Worm (Caenorhabditis elegans) whole organism, midembryonic: ENCODE data around the gene lron-10.

Source experiments
- T22C8.4 ChIP-seq: fragments of 200-800 bp; sonication (Bioruptor generic); IDR thresholded peaks from 2 replicates; pipeline ENCODE4 v1.3.6; 2022; ENCODE audit warnings: missing genetic modification characterization, missing compliant biosample characterization
- cog-1 ChIP-seq: sonication (generic microtip); optimal IDR thresholded peaks from 2 replicates; lab custom pipeline; 2016; ENCODE audit warnings: missing genetic modification characterization, missing compliant biosample characterization
- flt-1 ChIP-seq: fragments of 200-800 bp; sonication (Bioruptor generic); IDR thresholded peaks from 2 replicates; pipeline ENCODE4 v1.3.6; 2022; ENCODE audit warnings: missing genetic modification characterization, missing compliant biosample characterization
- klf-2 ChIP-seq: fragments of 200-800 bp; sonication (Bioruptor generic); conservative IDR thresholded peaks from 2 replicates; pipeline ENCODE4 v1.3.6; 2022; ENCODE audit warnings: missing genetic modification reagents, missing genetic modification characterization, missing compliant biosample characterization
- med-1 ChIP-seq: sonication (generic microtip); optimal IDR thresholded peaks from 2 replicates; lab custom pipeline; 2017; ENCODE audit warnings: missing genetic modification characterization, mild to moderate bottlenecking, missing compliant biosample characterization, antibody characterized with exemption, missing genetic modification reagents; ENCODE audit not compliant: insufficient read depth
- ref-1 ChIP-seq: fragments of 200-800 bp; sonication (Bioruptor generic); conservative IDR thresholded peaks from 2 replicates; pipeline ENCODE4 v1.3.6; 2022; ENCODE audit warnings: missing genetic modification reagents, missing genetic modification characterization, missing compliant biosample characterization
- tab-1 ChIP-seq: fragments of 200-800 bp; sonication (Bioruptor generic); IDR thresholded peaks from 2 replicates; pipeline ENCODE4 v1.3.6; 2022; ENCODE audit warnings: missing genetic modification characterization, missing compliant biosample characterization
- ztf-23 ChIP-seq: fragments of 200-800 bp; sonication (Bioruptor generic); IDR thresholded peaks from 2 replicates; pipeline ENCODE4 v1.3.6; 2022; ENCODE audit warnings: missing genetic modification reagents, missing genetic modification characterization, missing compliant biosample characterization
- ztf-29 ChIP-seq: fragments of 200-800 bp; sonication (Bioruptor generic); IDR thresholded peaks from 2 replicates; pipeline ENCODE4 v1.3.6; 2022; ENCODE audit warnings: missing genetic modification reagents, missing genetic modification characterization, missing compliant biosample characterization

The lron-10 gene

ce11 chrIII:10649219-10649618 is 28.1 kb upstream of the lron-10 start, which contains the start of gene emg-1:
Gene emg-1, plus strand, starts transcription at chrIII:10649519.
- TF ChIP-seq tab-1 (GFP tag; lab: Robert Waterston, UW) (no peak), ztf-29 (no peak)

DNA sequence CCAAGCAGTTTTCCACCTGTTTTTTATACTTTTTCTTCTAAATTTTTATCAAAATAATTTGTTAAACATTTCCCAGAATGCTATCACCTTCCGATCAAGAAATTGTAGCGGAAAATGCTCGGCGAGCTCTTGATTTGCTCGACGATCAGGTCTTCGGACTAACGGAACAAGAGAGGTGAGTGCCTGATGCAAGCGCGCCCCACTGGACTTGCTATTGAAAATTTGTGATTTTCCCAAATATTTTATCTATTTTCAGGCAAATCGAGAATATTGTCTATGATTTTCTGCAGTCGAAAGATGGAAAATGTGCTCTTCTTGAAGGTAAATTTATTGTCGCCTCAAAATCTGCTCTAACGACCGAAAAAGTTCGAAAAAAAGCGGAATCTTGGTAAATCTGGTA is 24.9 kb upstream of the lron-10 start, which contains the start of gene orc-4:
Gene orc-4, plus strand, starts transcription at position 77 of the 400 bp plus-strand sequence.
- TF ChIP-seq cog-1: no peak
- TF ChIP-seq T22C8.4 (GFP tag; lab: Robert Waterston, UW): no peak
- no peak for TF ChIP-seq ref-1
- TF ChIP-seq ztf-29: no peak
- TF ChIP-seq ztf-23 (GFP tag; lab: Robert Waterston, UW): no peak
- TF ChIP-seq med-1: no peak
- TF ChIP-seq tab-1 (GFP tag; lab: Robert Waterston, UW): no peak
- no peak for TF ChIP-seq klf-2 (GFP tag; lab: Robert Waterston, UW)
- TF ChIP-seq flt-1: no peak

- TF ChIP-seq flt-1: no peak
- TF ChIP-seq med-1: no peak
- no peak for TF ChIP-seq ref-1
- TF ChIP-seq T22C8.4 (GFP tag; lab: Robert Waterston, UW): no peak
- no peak for TF ChIP-seq ztf-23 (GFP tag; lab: Robert Waterston, UW)
- TF ChIP-seq cog-1: no peak
- TF ChIP-seq klf-2 (GFP tag; lab: Robert Waterston, UW): no peak
- no peak for TF ChIP-seq tab-1 (GFP tag; lab: Robert Waterston, UW)
- TF ChIP-seq ztf-29: no peak
Measured at ce11 chrIII:10642781-10643180, 21.6 kb upstream of the lron-10 start, which contains the start of the genes dhs-11 and orc-1. Gene dhs-11, minus strand, starts transcription at chrIII:10642865. Gene orc-1, plus strand, starts transcription at chrIII:10643129.

ce11 chrIII:10638339-10639021 is 17.3 kb upstream of the lron-10 start, which contains the start of gene Y39A1A.27:
Gene Y39A1A.27, plus strand, starts transcription at chrIII:10638971.
- TF ChIP-seq klf-2 (GFP tag; lab: Robert Waterston, UW): no peak
- TF ChIP-seq T22C8.4 (GFP tag; lab: Robert Waterston, UW): no peak
- TF ChIP-seq tab-1 (GFP tag; lab: Robert Waterston, UW): no peak
- no peak for TF ChIP-seq ztf-29
- TF ChIP-seq flt-1: no peak
- TF ChIP-seq cog-1: no peak
- no peak for TF ChIP-seq ztf-23 (GFP tag; lab: Robert Waterston, UW)
- no peak for TF ChIP-seq ref-1
- no peak for TF ChIP-seq med-1

- TF ChIP-seq med-1 (no peak), ztf-23 (GFP tag; lab: Robert Waterston, UW) (no peak), ref-1 (no peak), flt-1 (no peak), ztf-29 (no peak), cog-1 (no peak), tab-1 (GFP tag; lab: Robert Waterston, UW) (no peak), klf-2 (GFP tag; lab: Robert Waterston, UW) (no peak), T22C8.4 (GFP tag; lab: Robert Waterston, UW) (no peak)
Measured at ce11 chrIII:10637933-10638332, 16.8 kb upstream of the lron-10 start.

DNA sequence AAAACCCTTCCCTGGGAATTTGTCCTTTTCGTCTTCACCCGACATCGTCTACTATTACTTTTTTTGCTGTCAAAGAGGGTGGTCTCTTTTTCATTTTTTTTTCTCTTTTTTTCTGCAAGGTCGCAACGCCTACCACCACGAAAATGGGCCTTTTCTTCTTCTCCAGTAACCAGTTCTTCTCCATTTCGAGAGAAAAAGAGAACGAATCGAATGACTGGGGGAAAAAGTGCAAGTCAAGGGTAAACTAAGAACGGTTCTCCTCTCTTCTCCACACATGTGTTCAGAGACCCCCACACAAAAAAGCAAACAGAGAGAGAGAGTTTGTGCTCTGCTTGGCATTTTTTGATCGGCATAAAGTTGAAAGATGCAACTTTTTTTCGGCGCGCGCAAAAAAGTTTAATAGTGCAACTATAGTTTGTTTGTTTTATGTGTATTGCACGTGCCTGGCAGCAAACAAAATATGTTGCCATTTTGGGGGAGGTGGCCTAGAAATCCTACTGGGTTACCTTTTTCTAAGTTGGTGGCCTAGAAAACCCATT is 15.4 kb upstream of the lron-10 start:
- TF ChIP-seq klf-2 (GFP tag; lab: Robert Waterston, UW) (no peak), cog-1 (no peak), ztf-29 (no peak), med-1 (no peak), tab-1 (GFP tag; lab: Robert Waterston, UW) (no peak), ztf-23 (GFP tag; lab: Robert Waterston, UW) (no peak), flt-1 (no peak), ref-1 (no peak), T22C8.4 (GFP tag; lab: Robert Waterston, UW) (no peak)

DNA sequence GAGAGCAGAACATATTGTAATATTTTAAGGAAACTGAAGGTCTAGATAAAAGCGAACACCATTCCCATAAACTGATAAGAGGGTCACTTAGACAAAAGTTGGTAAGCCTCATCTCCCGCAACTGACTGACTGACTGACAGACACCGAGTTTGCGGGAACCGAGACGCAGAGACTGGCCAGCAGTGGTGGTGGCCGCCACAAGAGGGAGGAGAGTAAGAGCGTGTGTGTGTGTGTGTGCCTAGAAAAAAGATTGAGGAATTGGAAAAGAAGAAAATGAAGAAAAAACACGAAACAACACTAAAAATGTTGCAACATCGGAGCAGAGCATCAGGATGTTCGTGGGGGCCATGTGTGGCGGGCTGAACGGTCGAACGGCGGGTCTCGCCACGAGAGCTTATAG is 13.4 kb upstream of the lron-10 start:
- no peak for TF ChIP-seq klf-2 (GFP tag; lab: Robert Waterston, UW)
- TF ChIP-seq ztf-29: no peak
- TF ChIP-seq cog-1: no peak
- no peak for TF ChIP-seq tab-1 (GFP tag; lab: Robert Waterston, UW)
- no peak for TF ChIP-seq ref-1
- TF ChIP-seq ztf-23 (GFP tag; lab: Robert Waterston, UW): no peak
- TF ChIP-seq T22C8.4 (GFP tag; lab: Robert Waterston, UW): no peak
- no peak for TF ChIP-seq med-1
- TF ChIP-seq flt-1: no peak

- TF ChIP-seq tab-1 (GFP tag; lab: Robert Waterston, UW) (no peak), T22C8.4 (GFP tag; lab: Robert Waterston, UW) (no peak), ztf-29 (no peak), cog-1 (peak; percentile 19), ref-1 (no peak), med-1 (no peak), flt-1 (peak; percentile 83), ztf-23 (GFP tag; lab: Robert Waterston, UW) (0 out of 2 replicates have a peak, but pooled peaks have one; percentile 60), klf-2 (GFP tag; lab: Robert Waterston, UW) (peak; percentile 30; the same call in 1 of the 2 replicates)
Measured at ce11 chrIII:10634034-10634433, 12.9 kb upstream of the lron-10 start.

DNA sequence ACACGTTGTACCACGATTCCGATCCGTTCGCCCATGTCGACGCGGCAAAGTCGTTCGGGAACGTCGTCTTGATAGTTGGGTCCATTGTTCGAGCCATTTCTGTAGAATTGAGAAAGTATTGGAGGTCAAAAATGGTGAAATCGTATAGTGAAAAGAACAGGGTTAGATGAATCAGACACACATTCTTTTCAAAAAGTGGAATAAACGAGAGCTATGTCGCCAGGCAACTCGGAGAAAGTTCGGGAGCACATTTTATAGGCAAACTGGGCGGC is 12.2 kb upstream of the lron-10 start, which contains the start of gene Y39A1A.9:
Gene Y39A1A.9, minus strand, starts transcription at position 99 of the 272 bp plus-strand sequence.
- TF ChIP-seq klf-2 (GFP tag; lab: Robert Waterston, UW) (no peak), cog-1 (no peak), T22C8.4 (GFP tag; lab: Robert Waterston, UW) (no peak), med-1 (no peak), ztf-29 (no peak), tab-1 (GFP tag; lab: Robert Waterston, UW) (no peak), ref-1 (no peak), ztf-23 (GFP tag; lab: Robert Waterston, UW) (no peak), flt-1 (no peak)

ce11 chrIII:10632590-10633402 is 11.6 kb upstream of the lron-10 start, which contains the start of gene Y39A1A.10:
Gene Y39A1A.10, plus strand, starts transcription at chrIII:10632728.
- TF ChIP-seq tab-1 (GFP tag; lab: Robert Waterston, UW): no peak
- TF ChIP-seq cog-1: no peak
- TF ChIP-seq ztf-29: no peak
- TF ChIP-seq med-1: no peak
- TF ChIP-seq T22C8.4 (GFP tag; lab: Robert Waterston, UW): no peak
- no peak for TF ChIP-seq klf-2 (GFP tag; lab: Robert Waterston, UW)
- no peak for TF ChIP-seq ztf-23 (GFP tag; lab: Robert Waterston, UW)
- TF ChIP-seq ref-1: no peak
- no peak for TF ChIP-seq flt-1
